Worm (Caenorhabditis elegans) whole organism, L2 larva: Measurements from ENCODE around the gene F21H7.12.

Experiments used
- F13H6.1 ChIP-seq: sonication (generic microtip); optimal IDR thresholded peaks from 2 replicates; lab custom pipeline; 2016; ENCODE audit warnings: missing genetic modification characterization, missing compliant biosample characterization
- alr-1 ChIP-seq: fragments of 150-350 bp; optimal IDR thresholded peaks from 2 replicates; lab custom pipeline; 2014; ENCODE audit warnings: missing biosample characterization, missing genetic modification characterization
- ama-1 ChIP-seq: fragments of 150-350 bp; optimal IDR thresholded peaks from 2 replicates; lab custom pipeline; 2018; ENCODE audit warnings: inconsistent platforms
- lsy-2 ChIP-seq, 2 experiments: fragments of 150-350 bp in 1 of 2; sonication (generic microtip) in 1 of 2; optimal IDR thresholded peaks; 2 replicates each; lab custom pipeline; 2014 to 2017; ENCODE audit warnings: missing biosample characterization in 2 of 2, missing genetic modification characterization in 2 of 2

DNA sequence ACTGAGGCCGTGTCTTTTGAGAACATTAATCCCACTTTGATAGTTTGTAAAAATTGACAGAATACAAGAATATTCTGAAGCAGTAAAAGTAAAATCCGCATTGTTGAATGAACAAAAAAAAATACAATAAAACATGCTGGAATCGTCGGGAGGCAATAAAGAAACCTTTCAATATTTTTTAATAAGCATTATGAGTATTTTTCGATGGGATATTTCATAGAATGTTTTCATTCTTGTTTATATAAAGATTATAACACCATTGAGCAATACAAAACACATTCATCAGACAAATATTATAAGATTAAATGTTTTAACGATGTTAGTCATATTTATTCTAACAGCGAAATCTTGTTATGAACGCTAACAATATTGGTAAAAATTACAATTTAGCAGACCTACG, 23.7 kb downstream of the F21H7.12 start, which contains the start of gene gcy-20:
- TF ChIP-seq alr-1 (tag; lab: Kevin White, UChicago) (no peak), lsy-2 (tag; optimal IDR thresholded peaks at IDR 0.05; lab: Kevin White, UChicago) (no peak), F13H6.1 (tag; lab: Kevin White, UChicago) (no peak), ama-1 (lab: Kevin White, UChicago) (no peak)
